Fruit fly (Drosophila melanogaster) whole organism, prepupa: ENCODE results near the gene mRpS33.

ENCODE experiments used
- CG10631 ChIP-seq: fragments of 200-800 bp; sonication (Bioruptor generic); optimal IDR thresholded peaks from 2 replicates; lab custom pipeline; 2016; ENCODE audit warnings: missing biosample characterization, missing genetic modification characterization
- CG10669 ChIP-seq: fragments of 200-800 bp; sonication (Bioruptor generic); optimal IDR thresholded peaks from 3 replicates; lab custom pipeline; 2018; ENCODE audit warnings: missing biosample characterization, mild to moderate bottlenecking, missing genetic modification characterization, moderate library complexity
- CG11762 ChIP-seq: fragments of 200-800 bp; sonication (Bioruptor generic); optimal IDR thresholded peaks from 3 replicates; lab custom pipeline; 2016; ENCODE audit warnings: missing biosample characterization, missing genetic modification characterization; ENCODE audit not compliant: insufficient read depth
- CG15336 ChIP-seq: fragments of 200-800 bp; sonication (Bioruptor generic); IDR thresholded peaks from 2 replicates; pipeline ENCODE4 v1.3.6; 2022; ENCODE audit warnings: missing biosample characterization, missing genetic modification characterization
- CG1621 ChIP-seq: fragments of 200-800 bp; sonication (Bioruptor generic); optimal IDR thresholded peaks from 3 replicates; lab custom pipeline; 2018; ENCODE audit warnings: missing biosample characterization, mild to moderate bottlenecking, missing genetic modification characterization
- CG3032 ChIP-seq: fragments of 200-800 bp; optimal IDR thresholded peaks from 2 replicates; lab custom pipeline; 2019; ENCODE audit warnings: missing biosample characterization, mild to moderate bottlenecking, missing genetic modification characterization, moderate library complexity
- CG31627 ChIP-seq: fragments of 200-800 bp; sonication (Bioruptor generic); optimal IDR thresholded peaks from 3 replicates; lab custom pipeline; 2016; ENCODE audit warnings: missing biosample characterization, missing genetic modification characterization
- CG6163 ChIP-seq: fragments of 200-800 bp; sonication (Bioruptor generic); IDR thresholded peaks from 3 replicates; pipeline ENCODE4 v1.3.6; 2022; ENCODE audit warnings: missing biosample characterization, missing genetic modification characterization
- CG6792 ChIP-seq: fragments of 200-800 bp; sonication (Bioruptor generic); optimal IDR thresholded peaks from 3 replicates; lab custom pipeline; 2016; ENCODE audit warnings: missing biosample characterization, missing genetic modification characterization
- CG6808 ChIP-seq: fragments of 200-800 bp; sonication (Bioruptor generic); optimal IDR thresholded peaks from 3 replicates; lab custom pipeline; 2017; ENCODE audit warnings: missing biosample characterization, missing genetic modification characterization, mild to moderate bottlenecking, moderate library complexity, missing genetic modification reagents
- CG6854 ChIP-seq: fragments of 200-800 bp; sonication (Bioruptor generic); optimal IDR thresholded peaks from 2 replicates; lab custom pipeline; 2017; ENCODE audit warnings: missing biosample characterization, mild to moderate bottlenecking, missing genetic modification characterization
- CG7368 ChIP-seq: fragments of 200-800 bp; sonication (Bioruptor generic); optimal IDR thresholded peaks from 3 replicates; lab custom pipeline; 2016; ENCODE audit warnings: missing biosample characterization, missing genetic modification characterization
- CG8119 ChIP-seq: fragments of 200-800 bp; sonication (Bioruptor generic); IDR thresholded peaks from 3 replicates; pipeline ENCODE4 v1.3.6; 2022; ENCODE audit warnings: missing biosample characterization, missing genetic modification characterization
- CG8319 ChIP-seq: fragments of 200-800 bp; sonication (Bioruptor generic); optimal IDR thresholded peaks from 3 replicates; lab custom pipeline; 2016; ENCODE audit warnings: missing biosample characterization, missing genetic modification characterization
- CG8632 ChIP-seq: fragments of 200-800 bp; sonication (Bioruptor generic); optimal IDR thresholded peaks from 3 replicates; lab custom pipeline; 2016; ENCODE audit warnings: missing biosample characterization, missing genetic modification characterization
- CG9139 ChIP-seq: fragments of 200-800 bp; sonication (Bioruptor generic); optimal IDR thresholded peaks from 3 replicates; lab custom pipeline; 2017; ENCODE audit warnings: missing biosample characterization, mild to moderate bottlenecking, missing genetic modification characterization
- Eip75B ChIP-seq: fragments of 200-800 bp; sonication (Bioruptor generic); optimal IDR thresholded peaks from 3 replicates; lab custom pipeline; 2016; ENCODE audit warnings: missing biosample characterization, missing genetic modification characterization
- Eip78C ChIP-seq: fragments of 200-800 bp; sonication (Bioruptor generic); peaks from one replicate; lab custom pipeline; 2016; ENCODE audit warnings: missing biosample characterization, missing genetic modification characterization
- Eip93F ChIP-seq: fragments of 200-800 bp; sonication (Bioruptor generic); optimal IDR thresholded peaks from 2 replicates; lab custom pipeline; 2016; ENCODE audit warnings: missing biosample characterization, mild to moderate bottlenecking, missing genetic modification characterization
- Ets21C ChIP-seq: fragments of 200-800 bp; sonication (Bioruptor generic); optimal IDR thresholded peaks from 3 replicates; lab custom pipeline; 2016; ENCODE audit warnings: missing biosample characterization, missing genetic modification characterization
- Ets96B ChIP-seq: fragments of 200-800 bp; optimal IDR thresholded peaks from 2 replicates; lab custom pipeline; 2019; ENCODE audit warnings: missing biosample characterization, mild to moderate bottlenecking, missing genetic modification characterization, moderate library complexity
- Gug ChIP-seq: fragments of 200-800 bp; sonication (Bioruptor generic); IDR thresholded peaks from 2 replicates; pipeline ENCODE4 v1.3.6; 2022; ENCODE audit warnings: missing biosample characterization, missing genetic modification characterization
- Hr4 ChIP-seq: fragments of 200-800 bp; sonication (Bioruptor generic); optimal IDR thresholded peaks from 3 replicates; lab custom pipeline; 2016; ENCODE audit warnings: missing biosample characterization, missing genetic modification characterization
- Lpt ChIP-seq: fragments of 200-800 bp; sonication (Bioruptor generic); optimal IDR thresholded peaks from 3 replicates; lab custom pipeline; 2016; ENCODE audit warnings: missing biosample characterization, missing genetic modification characterization
- Met ChIP-seq: fragments of 200-800 bp; sonication (Bioruptor generic); optimal IDR thresholded peaks from 3 replicates; lab custom pipeline; 2016; ENCODE audit warnings: missing biosample characterization, missing genetic modification characterization
- OdsH ChIP-seq: fragments of 200-800 bp; sonication (Bioruptor generic); optimal IDR thresholded peaks from 3 replicates; lab custom pipeline; 2016; ENCODE audit warnings: missing biosample characterization, missing genetic modification characterization
- Smox ChIP-seq: fragments of 200-800 bp; sonication (Bioruptor generic); optimal IDR thresholded peaks from 3 replicates; lab custom pipeline; 2016; ENCODE audit warnings: missing biosample characterization, missing genetic modification characterization
- Sox102F ChIP-seq: fragments of 200-800 bp; sonication (Bioruptor generic); optimal IDR thresholded peaks from 2 replicates; lab custom pipeline; 2016; ENCODE audit warnings: missing biosample characterization, mild to moderate bottlenecking, missing genetic modification characterization
- Sox14 ChIP-seq: fragments of 200-800 bp; sonication (Bioruptor generic); optimal IDR thresholded peaks from 3 replicates; lab custom pipeline; 2016; ENCODE audit warnings: missing biosample characterization, missing genetic modification characterization
- achi ChIP-seq: fragments of 200-800 bp; sonication (Bioruptor generic); optimal IDR thresholded peaks from 3 replicates; lab custom pipeline; 2016; ENCODE audit warnings: missing biosample characterization, missing genetic modification characterization
- cyc ChIP-seq: fragments of 200-800 bp; sonication (Bioruptor generic); optimal IDR thresholded peaks from 3 replicates; lab custom pipeline; 2016; ENCODE audit warnings: missing biosample characterization, missing genetic modification characterization
- dac ChIP-seq: fragments of 200-800 bp; sonication (Bioruptor generic); optimal IDR thresholded peaks from 2 replicates; lab custom pipeline; 2017; ENCODE audit warnings: missing biosample characterization, mild to moderate bottlenecking, missing genetic modification characterization
- dsx ChIP-seq: fragments of 200-800 bp; optimal IDR thresholded peaks from 3 replicates; lab custom pipeline; 2019; ENCODE audit warnings: missing biosample characterization, mild to moderate bottlenecking, missing genetic modification characterization, moderate library complexity; ENCODE audit not compliant: poor library complexity, severe bottlenecking
- eg ChIP-seq: fragments of 200-800 bp; sonication (Bioruptor generic); IDR thresholded peaks from 3 replicates; pipeline ENCODE4 v1.3.6; 2022; ENCODE audit warnings: missing biosample characterization, missing genetic modification characterization
- esn ChIP-seq: fragments of 200-800 bp; sonication (Bioruptor generic); optimal IDR thresholded peaks from 2 replicates; lab custom pipeline; 2016; ENCODE audit warnings: missing biosample characterization, mild to moderate bottlenecking, missing genetic modification characterization, moderate library complexity
- fd59A ChIP-seq: fragments of 200-800 bp; sonication (Bioruptor generic); optimal IDR thresholded peaks from 2 replicates; lab custom pipeline; 2017; ENCODE audit warnings: missing biosample characterization, mild to moderate bottlenecking, missing genetic modification characterization, missing genetic modification reagents
- fd85E ChIP-seq: fragments of 200-800 bp; sonication (Bioruptor generic); optimal IDR thresholded peaks from 3 replicates; lab custom pipeline; 2016; ENCODE audit warnings: missing biosample characterization, missing genetic modification characterization
- lz ChIP-seq: fragments of 200-800 bp; sonication (Bioruptor generic); optimal IDR thresholded peaks from 3 replicates; lab custom pipeline; 2016; ENCODE audit warnings: missing biosample characterization, missing genetic modification characterization
- net ChIP-seq: fragments of 200-800 bp; sonication (Bioruptor generic); optimal IDR thresholded peaks from 3 replicates; lab custom pipeline; 2016; ENCODE audit warnings: missing biosample characterization, missing genetic modification characterization
- pdm3 ChIP-seq: fragments of 200-800 bp; sonication (Bioruptor generic); optimal IDR thresholded peaks from 3 replicates; lab custom pipeline; 2016; ENCODE audit warnings: missing biosample characterization, missing genetic modification characterization
- salr ChIP-seq, 2 experiments: fragments of 200-800 bp; sonication (Bioruptor generic); optimal IDR thresholded peaks; 3 replicates each; lab custom pipeline; 2016 to 2018; ENCODE audit warnings: missing biosample characterization in 2 of 2, missing genetic modification characterization in 2 of 2, mild to moderate bottlenecking in 1 of 2
- spab ChIP-seq: fragments of 200-800 bp; sonication (Bioruptor generic); optimal IDR thresholded peaks from 2 replicates; lab custom pipeline; 2017; ENCODE audit warnings: missing biosample characterization, mild to moderate bottlenecking, missing genetic modification characterization, missing genetic modification reagents
- svp ChIP-seq: fragments of 200-800 bp; sonication (Bioruptor generic); peaks from one replicate; lab custom pipeline; 2016; ENCODE audit warnings: missing biosample characterization, missing genetic modification characterization
- topi ChIP-seq: fragments of 200-800 bp; sonication (Bioruptor generic); optimal IDR thresholded peaks from 3 replicates; lab custom pipeline; 2016; ENCODE audit warnings: missing biosample characterization, missing genetic modification characterization
- vri ChIP-seq: fragments of 200-800 bp; sonication (Bioruptor generic); optimal IDR thresholded peaks from 3 replicates; lab custom pipeline; 2016; ENCODE audit warnings: missing biosample characterization, mild to moderate bottlenecking, missing genetic modification characterization

mRpS33 gene

dm6 chr3R:16442937-16443336 is 6.5 kb upstream of the mRpS33 start, which contains the start of the genes Ttc1 and CG14882 (continued):
- no peak for TF ChIP-seq CG10669 (GFP tag; lab: Kevin White, UChicago)
- TF ChIP-seq CG31627 (GFP tag; lab: Kevin White, UChicago) = peak; percentile 87
- TF ChIP-seq cyc (GFP tag; lab: Kevin White, UChicago) = peak; percentile 72
- TF ChIP-seq CG1621 = no peak
- TF ChIP-seq CG8319 (GFP tag; lab: Kevin White, UChicago) = no peak
- no peak for TF ChIP-seq Sox102F (GFP tag; lab: Kevin White, UChicago)
- peak; percentile 82 for TF ChIP-seq CG8632 (GFP tag; lab: Kevin White, UChicago)

dm6 chr3R:16441367-16441923 is 5.0 kb upstream of the mRpS33 start, which contains the start of gene ema:
Gene ema, minus strand, starts transcription at chr3R:16441661.
- no peak for TF ChIP-seq Sox14
- TF ChIP-seq Smox (GFP tag; lab: Kevin White, UChicago) = no peak
- TF ChIP-seq spab (GFP tag; lab: Kevin White, UChicago) = no peak
- TF ChIP-seq dsx = peak; percentile 42
- TF ChIP-seq CG10631 (GFP tag; lab: Kevin White, UChicago) = no peak
- peak; percentile 34 for TF ChIP-seq esn (GFP tag; lab: Kevin White, UChicago)
- peak; percentile 5 for TF ChIP-seq CG6854
- no peak for TF ChIP-seq CG9139
- TF ChIP-seq CG3032 = no peak
- no peak for TF ChIP-seq CG1621
- TF ChIP-seq cyc (GFP tag; lab: Kevin White, UChicago) = peak; percentile 3
- no peak for TF ChIP-seq OdsH (GFP tag; lab: Kevin White, UChicago)
- no peak for TF ChIP-seq svp (GFP tag; lab: Kevin White, UChicago)
- no peak for TF ChIP-seq Ets21C (GFP tag; lab: Kevin White, UChicago)
- TF ChIP-seq fd85E (GFP tag; lab: Kevin White, UChicago) = no peak
- TF ChIP-seq Met (GFP tag; lab: Kevin White, UChicago) = no peak
- no peak for TF ChIP-seq pdm3 (GFP tag; lab: Kevin White, UChicago)
- TF ChIP-seq Eip78C (GFP tag; lab: Kevin White, UChicago) = peak; percentile 53
- TF ChIP-seq Gug = no peak
- peak; percentile 3 for TF ChIP-seq CG31627 (GFP tag; lab: Kevin White, UChicago)
- no peak for TF ChIP-seq Eip75B
- TF ChIP-seq lz (GFP tag; lab: Kevin White, UChicago) = peak; percentile 14
- no peak for TF ChIP-seq CG6808 (GFP tag; lab: Kevin White, UChicago)
- TF ChIP-seq achi (GFP tag; lab: Kevin White, UChicago) = peak; percentile 98
- TF ChIP-seq CG7368 (GFP tag; lab: Kevin White, UChicago) = no peak
- no peak for TF ChIP-seq dac
- TF ChIP-seq vri = peak; percentile 4
- no peak for TF ChIP-seq Hr4 (GFP tag; lab: Kevin White, UChicago)
- no peak for TF ChIP-seq salr (GFP tag; optimal IDR thresholded peaks at IDR 0.05; lab: Kevin White, UChicago)
- TF ChIP-seq CG6792 = no peak

dm6 chr3R:16434599-16434998 is 1.8 kb downstream of the mRpS33 start, which contains the start of gene CG14881:
Gene CG14881, plus strand, starts transcription at chr3R:16434899.
- TF ChIP-seq Gug (no peak), CG6854 (no peak)

- TF ChIP-seq Ets96B (tag; lab: Kevin White, UChicago) (peak; percentile 52), eg (peak; percentile 54), Lpt (GFP tag; lab: Kevin White, UChicago) (peak; percentile 50), CG11762 (peak; percentile 33), Sox14 (peak; percentile 52), Hr4 (GFP tag; lab: Kevin White, UChicago) (no peak), CG6163 (0 out of 3 replicates have a peak, but pooled peaks have one; percentile 50), CG15336 (peak; percentile 53; the same call in 1 of the 2 replicates), lz (GFP tag; lab: Kevin White, UChicago) (peak; percentile 76), CG6792 (peak; percentile 47), CG8119 (peak; percentile 57; the same call in 2 of the 3 replicates), dac (no peak), Met (GFP tag; lab: Kevin White, UChicago) (no peak), Eip93F (peak; percentile 18), net (GFP tag; lab: Kevin White, UChicago) (no peak), Gug (peak; percentile 58; the same call in 1 of the 2 replicates), topi (peak; percentile 61), Eip78C (GFP tag; lab: Kevin White, UChicago) (peak; percentile 90), CG3032 (peak; percentile 66), fd59A (GFP tag; lab: Kevin White, UChicago) (peak; percentile 7), CG31627 (GFP tag; lab: Kevin White, UChicago) (peak; percentile 46), salr (GFP tag; optimal IDR thresholded peaks at IDR 0.05; lab: Kevin White, UChicago) (peak in 1 of 2 experiments; percentile 61)
These were observed 3.7 kb downstream of the mRpS33 start, which contains the start of gene Fntb for dm6 chr3R:16432665-16433065. Gene Fntb, plus strand, starts transcription at chr3R:16432998.
